Worm (Caenorhabditis elegans) whole organism, L2 larva: ENCODE results near the gene C36A4.4.

Source experiments
- fos-1 ChIP-seq: fragments of 150-350 bp; optimal IDR thresholded peaks from 2 replicates; lab custom pipeline; 2014; ENCODE audit warnings: missing biosample characterization, missing genetic modification characterization
- skn-1 ChIP-seq: sonication (generic microtip); optimal IDR thresholded peaks from 2 replicates; lab custom pipeline; 2017; ENCODE audit warnings: missing biosample characterization, missing genetic modification characterization
- ztf-4 ChIP-seq: fragments of 150-350 bp; optimal IDR thresholded peaks from 2 replicates; lab custom pipeline; 2014; ENCODE audit warnings: missing biosample characterization, missing genetic modification characterization

- TF ChIP-seq fos-1 (peak; percentile 34), skn-1 (tag; lab: Kevin White, UChicago) (no peak), ztf-4 (tag; lab: Kevin White, UChicago) (no peak)
Observed at ce11 chrIII:3811375-3811924, 32.0 kb downstream of the C36A4.4 start.
